Fruit fly (Drosophila melanogaster) whole organism, embryonic: ENCODE data around the gene AnxB9.

Source experiments
- ATbp ChIP-seq: fragments of 200-800 bp; sonication (Bioruptor generic); optimal IDR thresholded peaks from 2 replicates; lab custom pipeline; 2017; ENCODE audit warnings: missing biosample characterization, mild to moderate bottlenecking, missing genetic modification characterization, missing genetic modification reagents
- Awh ChIP-seq: fragments of 200-800 bp; sonication (Bioruptor generic); IDR thresholded peaks from 2 replicates; pipeline ENCODE4, ENCODE4 v1.3.6; 2022; ENCODE audit warnings: missing biosample characterization, missing genetic modification characterization
- BEAF-32 ChIP-seq: fragments of 200-800 bp; sonication (Bioruptor generic); optimal IDR thresholded peaks from 3 replicates; lab custom pipeline; 2017; ENCODE audit warnings: missing biosample characterization, missing genetic modification characterization, mild to moderate bottlenecking, moderate library complexity, missing genetic modification reagents
- Blimp-1 ChIP-seq: fragments of 200-800 bp; sonication (Bioruptor generic); optimal IDR thresholded peaks from 3 replicates; lab custom pipeline; 2018; ENCODE audit warnings: missing biosample characterization, missing genetic modification characterization, mild to moderate bottlenecking, moderate library complexity, missing genetic modification reagents
- CG13775 ChIP-seq: fragments of 200-800 bp; sonication (Bioruptor generic); optimal IDR thresholded peaks from 3 replicates; lab custom pipeline; 2017; ENCODE audit warnings: missing biosample characterization, mild to moderate bottlenecking, missing genetic modification characterization
- CG1603 ChIP-seq: fragments of 200-800 bp; sonication (Bioruptor generic); optimal IDR thresholded peaks from 2 replicates; lab custom pipeline; 2019; ENCODE audit warnings: missing biosample characterization, mild to moderate bottlenecking, missing genetic modification characterization, moderate library complexity
- CG2202 ChIP-seq: fragments of 200-800 bp; sonication (Bioruptor generic); optimal IDR thresholded peaks from 2 replicates; lab custom pipeline; 2018; ENCODE audit warnings: missing biosample characterization, mild to moderate bottlenecking, missing genetic modification characterization
- CG34224 ChIP-seq: fragments of 200-800 bp; sonication (Bioruptor generic); IDR thresholded peaks from 3 replicates; pipeline ENCODE4 v1.3.6; 2022; ENCODE audit warnings: missing biosample characterization, missing genetic modification characterization; ENCODE audit not compliant: partially characterized antibody
- CG34376 ChIP-seq: fragments of 200-800 bp; sonication (Bioruptor generic); optimal IDR thresholded peaks from 2 replicates; lab custom pipeline; 2018; ENCODE audit warnings: missing biosample characterization, mild to moderate bottlenecking, missing genetic modification characterization
- CG4617 ChIP-seq: fragments of 200-800 bp; sonication (Bioruptor generic); optimal IDR thresholded peaks from 3 replicates; lab custom pipeline; 2016; ENCODE audit warnings: missing biosample characterization, missing genetic modification characterization, borderline replicate concordance
- CG4707 ChIP-seq: fragments of 200-800 bp; sonication (Bioruptor generic); optimal IDR thresholded peaks from 2 replicates; lab custom pipeline; 2018; ENCODE audit warnings: missing biosample characterization, mild to moderate bottlenecking, missing genetic modification characterization, moderate library complexity
- CG7271 ChIP-seq: fragments of 200-800 bp; sonication (Bioruptor generic); optimal IDR thresholded peaks from 2 replicates; lab custom pipeline; 2018; ENCODE audit warnings: missing biosample characterization, mild to moderate bottlenecking, missing genetic modification characterization, moderate library complexity
- CG9215 ChIP-seq: fragments of 200-800 bp; sonication (Bioruptor generic); IDR thresholded peaks from 2 replicates; pipeline ENCODE4 v1.3.6; 2022; ENCODE audit warnings: missing biosample characterization, missing genetic modification characterization
- Dfd ChIP-seq, 2 experiments: fragments of >200 bp; optimal IDR thresholded peaks; 2 replicates each; lab custom pipeline; 2017; ENCODE audit warnings: missing biosample characterization in 2 of 2, missing genetic modification characterization in 2 of 2
- Kr ChIP-seq: fragments of 200-800 bp; sonication (Bioruptor generic); optimal IDR thresholded peaks from 2 replicates; lab custom pipeline; 2017; ENCODE audit warnings: missing biosample characterization, mild to moderate bottlenecking, missing genetic modification characterization
- MESR4 ChIP-seq: fragments of 200-800 bp; sonication (Bioruptor generic); optimal IDR thresholded peaks from 2 replicates; lab custom pipeline; 2018; ENCODE audit warnings: missing biosample characterization, mild to moderate bottlenecking, missing genetic modification characterization, moderate library complexity
- Myb ChIP-seq: fragments of 200-800 bp; sonication (Bioruptor generic); optimal IDR thresholded peaks from 2 replicates; lab custom pipeline; 2016; ENCODE audit warnings: missing biosample characterization, missing genetic modification characterization
- Sox102F ChIP-seq: fragments of 200-800 bp; sonication (Bioruptor generic); optimal IDR thresholded peaks from 2 replicates; lab custom pipeline; 2018; ENCODE audit warnings: missing biosample characterization, mild to moderate bottlenecking, missing genetic modification characterization, moderate library complexity
- Taf1 ChIP-seq: fragments of 200-800 bp; sonication (Bioruptor generic); IDR thresholded peaks from 2 replicates; pipeline ENCODE4 v1.3.6; 2022; ENCODE audit warnings: missing biosample characterization, missing genetic modification characterization
- ato ChIP-seq: fragments of 200-800 bp; sonication (Bioruptor generic); IDR thresholded peaks from 2 replicates; pipeline ENCODE4 v1.3.6; 2022; ENCODE audit warnings: missing biosample characterization, missing genetic modification characterization; ENCODE audit not compliant: partially characterized antibody
- chinmo ChIP-seq: fragments of 200-800 bp; sonication (Bioruptor generic); IDR thresholded peaks from 4 replicates; pipeline ENCODE4 v1.3.6; 2022; ENCODE audit warnings: missing biosample characterization, missing genetic modification characterization; ENCODE audit not compliant: partially characterized antibody
- ci ChIP-seq: fragments of 200-800 bp; sonication (Bioruptor generic); IDR thresholded peaks from 3 replicates; pipeline ENCODE4 v1.3.6; 2022; ENCODE audit warnings: missing biosample characterization, missing genetic modification characterization
- corto ChIP-seq: fragments of 200-800 bp; sonication (Bioruptor generic); optimal IDR thresholded peaks from 2 replicates; lab custom pipeline; 2016; ENCODE audit warnings: missing biosample characterization, mild to moderate bottlenecking, missing genetic modification characterization, moderate library complexity
- ems ChIP-seq: fragments of 200-800 bp; sonication (Bioruptor generic); optimal IDR thresholded peaks from 3 replicates; lab custom pipeline; 2016; ENCODE audit warnings: missing biosample characterization, missing genetic modification characterization
- eyg ChIP-seq: fragments of 200-800 bp; sonication (Bioruptor generic); optimal IDR thresholded peaks from 3 replicates; lab custom pipeline; 2016; ENCODE audit warnings: missing biosample characterization, missing genetic modification characterization
- fd3F ChIP-seq: fragments of 200-800 bp; sonication (Bioruptor generic); optimal IDR thresholded peaks from 2 replicates; lab custom pipeline; 2018; ENCODE audit warnings: missing biosample characterization, mild to moderate bottlenecking, missing genetic modification characterization, moderate library complexity
- gcm ChIP-seq: fragments of 200-800 bp; sonication (Bioruptor generic); optimal IDR thresholded peaks from 2 replicates; lab custom pipeline; 2019; ENCODE audit warnings: missing biosample characterization, mild to moderate bottlenecking, missing genetic modification characterization, moderate library complexity
- grn ChIP-seq: fragments of 200-800 bp; sonication (Bioruptor generic); optimal IDR thresholded peaks from 3 replicates; lab custom pipeline; 2017; ENCODE audit warnings: missing biosample characterization, missing genetic modification characterization
- ham ChIP-seq: fragments of 200-800 bp; sonication (Bioruptor generic); IDR thresholded peaks from 2 replicates; pipeline ENCODE4 v1.3.6; 2022; ENCODE audit warnings: missing biosample characterization, missing genetic modification characterization
- kah ChIP-seq: fragments of 200-800 bp; sonication (Bioruptor generic); optimal IDR thresholded peaks from 2 replicates; lab custom pipeline; 2018; ENCODE audit warnings: missing biosample characterization, mild to moderate bottlenecking, missing genetic modification characterization
- lmd ChIP-seq: fragments of 200-800 bp; sonication (Bioruptor generic); IDR thresholded peaks from 2 replicates; pipeline ENCODE4 v1.3.6; 2022; ENCODE audit warnings: missing biosample characterization, missing genetic modification characterization
- luna ChIP-seq: fragments of 200-800 bp; sonication (Bioruptor generic); optimal IDR thresholded peaks from 2 replicates; lab custom pipeline; 2016; ENCODE audit warnings: missing biosample characterization, missing genetic modification characterization
- oc ChIP-seq: fragments of 200-800 bp; sonication (Bioruptor generic); optimal IDR thresholded peaks from 2 replicates; lab custom pipeline; 2018; ENCODE audit warnings: missing biosample characterization, mild to moderate bottlenecking, missing genetic modification characterization, moderate library complexity
- odd ChIP-seq: fragments of 200-800 bp; sonication (Bioruptor generic); optimal IDR thresholded peaks from 2 replicates; lab custom pipeline; 2017; ENCODE audit warnings: missing biosample characterization, mild to moderate bottlenecking, missing genetic modification characterization
- p53 ChIP-seq: fragments of 200-800 bp; sonication (Bioruptor generic); optimal IDR thresholded peaks from 2 replicates; lab custom pipeline; 2016; ENCODE audit warnings: missing biosample characterization, missing genetic modification characterization
- pan ChIP-seq, 4 experiments: fragments of >200 bp in 3 of 4; fragments of 200-800 bp in 1 of 4; sonication (Bioruptor generic) in 1 of 4; optimal IDR thresholded peaks in 3 of 4; IDR thresholded peaks in 1 of 4; 2 replicates each; pipeline versions ENCODE4 v1.3.6 to Lab custom; 2017 to 2022; ENCODE audit warnings: missing biosample characterization in 2 of 4, missing genetic modification characterization in 2 of 4, mixed read lengths in 1 of 4
- sd ChIP-seq: fragments of 200-800 bp; sonication (Bioruptor generic); optimal IDR thresholded peaks from 3 replicates; lab custom pipeline; 2018; ENCODE audit warnings: missing biosample characterization, mild to moderate bottlenecking, missing genetic modification characterization, moderate library complexity
- vvl ChIP-seq: fragments of 200-800 bp; sonication (Bioruptor generic); IDR thresholded peaks from 2 replicates; pipeline ENCODE4 v1.3.6; 2022; ENCODE audit warnings: missing biosample characterization, missing genetic modification characterization

Gene AnxB9

dm6 chr3R:21023902-21024541 is 41.0 kb upstream of the AnxB9 start, which contains the start of gene peg (continued):
- TF ChIP-seq CG13775, result no peak
- no peak for TF ChIP-seq fd3F (GFP tag; lab: Kevin White, UChicago)
- no peak for TF ChIP-seq MESR4
- TF ChIP-seq pan (optimal IDR thresholded peaks at IDR 0.05; lab: Kevin White, UChicago), result no peak
- no peak for TF ChIP-seq pan (GFP tag; optimal IDR thresholded peaks at IDR 0.05 in 1 of 2, IDR thresholded peaks at IDR 0.05 in 1 of 2)
- TF ChIP-seq p53 (GFP tag; lab: Kevin White, UChicago), result no peak
- no peak for TF ChIP-seq lmd (GFP tag; lab: Robert Waterston, UW)
- TF ChIP-seq Kr (GFP tag; lab: Kevin White, UChicago), result no peak
- TF ChIP-seq Blimp-1, result no peak
- TF ChIP-seq CG9215, result no peak
- TF ChIP-seq ham, result no peak
- 0 out of 4 replicates have a peak, but pooled peaks have one; percentile 45 for TF ChIP-seq chinmo (GFP tag; lab: Robert Waterston, UW)
- TF ChIP-seq CG7271, result no peak
- no peak for TF ChIP-seq oc (tag; lab: Kevin White, UChicago)
- TF ChIP-seq odd (GFP tag; lab: Kevin White, UChicago), result no peak
- 0 out of 3 replicates have a peak, but pooled peaks have one; percentile 28 for TF ChIP-seq ci
- no peak for TF ChIP-seq CG2202 (tag; lab: Kevin White, UChicago)
- TF ChIP-seq luna (GFP tag; lab: Kevin White, UChicago), result no peak
- no peak for TF ChIP-seq CG4707 (GFP tag; lab: Kevin White, UChicago)
- no peak for TF ChIP-seq eyg (GFP tag; lab: Kevin White, UChicago)
- TF ChIP-seq Taf1 (GFP tag; lab: Robert Waterston, UW), result no peak
- peak; percentile 14 for TF ChIP-seq corto (GFP tag; lab: Kevin White, UChicago)
- no peak for TF ChIP-seq ems (GFP tag; lab: Kevin White, UChicago)
- no peak for TF ChIP-seq Myb (GFP tag; lab: Kevin White, UChicago)
- TF ChIP-seq CG34376 (GFP tag; lab: Kevin White, UChicago), result peak; percentile 14
- no peak for TF ChIP-seq Dfd (GFP tag; optimal IDR thresholded peaks at IDR 0.05; lab: Kevin White, UChicago)
- peak; percentile 76 for TF ChIP-seq vvl (GFP tag; lab: Robert Waterston, UW)
- TF ChIP-seq CG4617 (GFP tag; lab: Kevin White, UChicago), result no peak
- TF ChIP-seq kah (GFP tag; lab: Kevin White, UChicago), result no peak
- TF ChIP-seq CG1603 (tag; lab: Kevin White, UChicago), result no peak
- no peak for TF ChIP-seq CG34224 (GFP tag; lab: Robert Waterston, UW)
- no peak for TF ChIP-seq ato (GFP tag; lab: Robert Waterston, UW)
- TF ChIP-seq gcm (GFP tag; lab: Kevin White, UChicago), result no peak
- peak; percentile 89 for TF ChIP-seq sd (tag; lab: Kevin White, UChicago)

dm6 chr3R:21025508-21025907 is 39.5 kb upstream of the AnxB9 start:
- TF ChIP-seq kah (GFP tag; lab: Kevin White, UChicago) (no peak), ATbp (GFP tag; lab: Kevin White, UChicago) (peak; percentile 28), Awh (GFP tag; lab: Robert Waterston, UW) (peak; percentile 79), chinmo (GFP tag; lab: Robert Waterston, UW) (peak; percentile 70; the same call in 1 of the 4 replicates), MESR4 (no peak), grn (GFP tag; lab: Kevin White, UChicago) (peak; percentile 17), Dfd (GFP tag; optimal IDR thresholded peaks at IDR 0.05; lab: Kevin White, UChicago) (no peak), BEAF-32 (GFP tag; lab: Kevin White, UChicago) (no peak), Sox102F (GFP tag; lab: Kevin White, UChicago) (peak; percentile 34)
